Worm (Caenorhabditis elegans) whole organism, early embryonic: Measurements from ENCODE around the gene W03F9.4.
A peak's percentile ranks its signal among the peaks of the same experiment; 100 is the strongest.

Experiments
- B0310.2 ChIP-seq: sonication (generic microtip); optimal IDR thresholded peaks from 2 replicates; lab custom pipeline; 2016; ENCODE audit warnings: mild to moderate bottlenecking, missing genetic modification characterization, missing compliant biosample characterization
- F13C5.2 ChIP-seq: sonication (generic microtip); optimal IDR thresholded peaks from 2 replicates; lab custom pipeline; 2017; ENCODE audit warnings: mild to moderate bottlenecking, missing genetic modification characterization, inconsistent platforms, missing compliant biosample characterization
- ama-1 ChIP-seq: fragments of 150-350 bp; optimal IDR thresholded peaks from 2 replicates; lab custom pipeline; 2014
- ceh-36 ChIP-seq: sonication (generic microtip); optimal IDR thresholded peaks from 2 replicates; lab custom pipeline; 2016; ENCODE audit warnings: missing genetic modification characterization, inconsistent platforms, missing compliant biosample characterization
- ets-7 ChIP-seq: sonication (generic microtip); optimal IDR thresholded peaks from 2 replicates; lab custom pipeline; 2016; ENCODE audit warnings: missing genotype, missing genetic modification characterization, missing compliant biosample characterization
- hmg-4 ChIP-seq: fragments of 200-800 bp; sonication (Bioruptor generic); optimal IDR thresholded peaks from 2 replicates; lab custom pipeline; 2018; ENCODE audit warnings: mild to moderate bottlenecking, missing genetic modification characterization, missing compliant biosample characterization
- scrt-1 ChIP-seq: fragments of 200-800 bp; sonication (Bioruptor generic); IDR thresholded peaks from 2 replicates; pipeline ENCODE4 v1.3.6; 2022; ENCODE audit warnings: missing genetic modification characterization, missing compliant biosample characterization
- tbx-11 ChIP-seq: fragments of 200-800 bp; sonication (Bioruptor generic); IDR thresholded peaks from 2 replicates; pipeline ENCODE4 v1.3.6; 2022; ENCODE audit warnings: missing genetic modification characterization, missing compliant biosample characterization
- tbx-37 ChIP-seq: fragments of 200-800 bp; sonication (Bioruptor generic); conservative IDR thresholded peaks from 2 replicates; pipeline ENCODE4 v1.3.6; 2022; ENCODE audit warnings: missing genetic modification reagents, missing genetic modification characterization, missing compliant biosample characterization
- tra-4 ChIP-seq: sonication (generic microtip); optimal IDR thresholded peaks from 2 replicates; lab custom pipeline; 2017; ENCODE audit warnings: missing genetic modification characterization, missing compliant biosample characterization

- no peak for TF ChIP-seq B0310.2 (tag; lab: Kevin White, UChicago)
- TF ChIP-seq scrt-1: no peak
- TF ChIP-seq hmg-4: peak; percentile 66
- TF ChIP-seq ama-1: no peak
- TF ChIP-seq F13C5.2 (tag; lab: Kevin White, UChicago): peak; percentile 14
- TF ChIP-seq tra-4 (tag; lab: Kevin White, UChicago): no peak
- no peak for TF ChIP-seq ceh-36 (tag; lab: Kevin White, UChicago)
- TF ChIP-seq tbx-11 (GFP tag; lab: Robert Waterston, UW): no peak
- no peak for TF ChIP-seq tbx-37 (GFP tag; lab: Robert Waterston, UW)
- TF ChIP-seq ets-7 (tag; lab: Kevin White, UChicago): no peak
These were observed 968 bp upstream of the W03F9.4 start for ce11 chrV:152156-152555.
